Worm (Caenorhabditis elegans) whole organism, L1 larva: ENCODE results near the gene cpt-3.

Experiments used
- C16A3.4 ChIP-seq: fragments of 150-350 bp; optimal IDR thresholded peaks from 2 replicates; lab custom pipeline; 2014; ENCODE audit warnings: missing biosample characterization, missing genetic modification characterization
- aha-1 ChIP-seq: fragments of 150-350 bp; optimal IDR thresholded peaks from 2 replicates; lab custom pipeline; 2014; ENCODE audit warnings: missing biosample characterization, missing genetic modification characterization
- blmp-1 ChIP-seq: fragments of 150-350 bp; optimal IDR thresholded peaks from 2 replicates; lab custom pipeline; 2014; ENCODE audit warnings: missing biosample characterization, missing genetic modification characterization
- ceh-82 ChIP-seq, 3 experiments: fragments of 150-350 bp in 1 of 3; sonication (generic microtip) in 2 of 3; optimal IDR thresholded peaks; 2 replicates each; lab custom pipeline; 2014 to 2017; ENCODE audit warnings: missing biosample characterization in 3 of 3, missing genetic modification characterization in 3 of 3
- ces-1 ChIP-seq: fragments of 150-350 bp; optimal IDR thresholded peaks from 2 replicates; lab custom pipeline; 2014; ENCODE audit warnings: missing biosample characterization, missing genetic modification reagents, missing genetic modification characterization
- dsc-1 ChIP-seq: sonication (generic microtip); optimal IDR thresholded peaks from 2 replicates; lab custom pipeline; 2016; ENCODE audit warnings: mild to moderate bottlenecking, missing genetic modification characterization, missing compliant biosample characterization
- efl-1 ChIP-seq, 4 experiments: fragments of 150-350 bp; optimal IDR thresholded peaks in 3 of 4; peaks in 1 of 4; 1 replicate in 1 of 4; 2 replicates in 3 of 4; lab custom pipeline; 2014; ENCODE audit warnings: missing biosample characterization in 2 of 4, missing genetic modification characterization in 2 of 4, missing genetic modification reagents in 2 of 4
- egl-13 ChIP-seq: sonication (generic microtip); optimal IDR thresholded peaks from 2 replicates; lab custom pipeline; 2016; ENCODE audit warnings: missing genotype, missing genetic modification reagents, missing genetic modification characterization, missing compliant biosample characterization
- egl-27 ChIP-seq, 2 experiments: fragments of 150-350 bp in 1 of 2; sonication (generic microtip); optimal IDR thresholded peaks; 3 replicates each; lab custom pipeline; 2017 to 2018; ENCODE audit warnings: missing biosample characterization in 2 of 2, missing genetic modification characterization in 2 of 2, missing genetic modification reagents in 2 of 2
- elt-2 ChIP-seq: sonication (generic microtip); optimal IDR thresholded peaks from 2 replicates; lab custom pipeline; 2016; ENCODE audit warnings: missing genetic modification characterization, mild to moderate bottlenecking, inconsistent platforms, missing compliant biosample characterization, missing genetic modification reagents
- elt-3 ChIP-seq, 6 experiments: fragments of 150-350 bp in 1 of 6; sonication (generic microtip); optimal IDR thresholded peaks; 2 replicates each; lab custom pipeline; 2017 to 2018; ENCODE audit warnings: missing biosample characterization in 6 of 6, missing genetic modification characterization in 6 of 6, inconsistent platforms in 1 of 6
- fkh-10 ChIP-seq: sonication (generic microtip); optimal IDR thresholded peaks from 2 replicates; lab custom pipeline; 2017; ENCODE audit warnings: missing biosample characterization, missing genetic modification reagents, missing genetic modification characterization
- fkh-4 ChIP-seq: sonication (generic microtip); optimal IDR thresholded peaks from 2 replicates; lab custom pipeline; 2016; ENCODE audit warnings: missing compliant biosample characterization, missing genetic modification characterization, borderline replicate concordance
- fkh-8 ChIP-seq: sonication (generic microtip); optimal IDR thresholded peaks from 2 replicates; lab custom pipeline; 2016; ENCODE audit warnings: mild to moderate bottlenecking, missing genetic modification characterization, missing compliant biosample characterization
- fos-1 ChIP-seq: fragments of 150-350 bp; optimal IDR thresholded peaks from 2 replicates; lab custom pipeline; 2014; ENCODE audit warnings: missing biosample characterization, missing genetic modification characterization
- hlh-17 ChIP-seq: fragments of 200-800 bp; sonication (Bioruptor generic); optimal IDR thresholded peaks from 2 replicates; lab custom pipeline; 2018; ENCODE audit warnings: missing genetic modification characterization, mild to moderate bottlenecking, missing compliant biosample characterization, moderate library complexity, borderline replicate concordance
- hlh-4 ChIP-seq: sonication (generic microtip); optimal IDR thresholded peaks from 2 replicates; lab custom pipeline; 2016; ENCODE audit warnings: mild to moderate bottlenecking, missing genetic modification characterization, missing compliant biosample characterization
- hpl-2 ChIP-seq: fragments of 150-350 bp; optimal IDR thresholded peaks from 2 replicates; lab custom pipeline; 2014; ENCODE audit warnings: missing biosample characterization, missing genetic modification reagents, missing genetic modification characterization
- isw-1 ChIP-seq: fragments of 200-800 bp; sonication (Bioruptor generic); IDR thresholded peaks from 2 replicates; pipeline ENCODE4 v1.3.6; 2022; ENCODE audit warnings: missing genetic modification characterization, missing compliant biosample characterization
- jun-1 ChIP-seq: fragments of 150-350 bp; optimal IDR thresholded peaks from 2 replicates; lab custom pipeline; 2014; ENCODE audit warnings: missing biosample characterization, missing genetic modification reagents, missing genetic modification characterization
- lin-15B ChIP-seq: fragments of 150-350 bp; sonication (generic microtip); optimal IDR thresholded peaks from 3 replicates; lab custom pipeline; 2014; ENCODE audit warnings: missing biosample characterization, missing genetic modification characterization
- lin-35 ChIP-seq, 2 experiments: fragments of 150-350 bp; optimal IDR thresholded peaks; 2 replicates each; lab custom pipeline; 2014; ENCODE audit warnings: missing biosample characterization in 2 of 2, missing genetic modification characterization in 2 of 2, missing genetic modification reagents in 2 of 2
- lin-39 ChIP-seq: fragments of 150-350 bp; optimal IDR thresholded peaks from 2 replicates; lab custom pipeline; 2014; ENCODE audit warnings: missing biosample characterization, missing genetic modification reagents, missing genetic modification characterization
- mab-9 ChIP-seq: fragments of 200-800 bp; sonication (Bioruptor generic); IDR thresholded peaks from 2 replicates; pipeline ENCODE4 v1.3.6; 2022; ENCODE audit warnings: missing genetic modification reagents, missing genetic modification characterization, missing compliant biosample characterization
- mef-2 ChIP-seq: fragments of 150-350 bp; optimal IDR thresholded peaks from 2 replicates; lab custom pipeline; 2014; ENCODE audit warnings: missing biosample characterization, missing genetic modification characterization
- mep-1 ChIP-seq: fragments of 150-350 bp; optimal IDR thresholded peaks from 2 replicates; lab custom pipeline; 2014; ENCODE audit warnings: missing biosample characterization, missing genetic modification characterization
- nhr-19 ChIP-seq: fragments of 200-800 bp; sonication (Bioruptor generic); conservative IDR thresholded peaks from 2 replicates; pipeline ENCODE4 v1.3.6; 2022; ENCODE audit warnings: missing genetic modification characterization, missing compliant biosample characterization
- nhr-20 ChIP-seq: sonication (generic microtip); optimal IDR thresholded peaks from 2 replicates; lab custom pipeline; 2016; ENCODE audit warnings: mild to moderate bottlenecking, missing genetic modification characterization, missing compliant biosample characterization
- nhr-237 ChIP-seq: fragments of 150-350 bp; optimal IDR thresholded peaks from 2 replicates; lab custom pipeline; 2014; ENCODE audit warnings: missing biosample characterization, missing genetic modification characterization
- nhr-28 ChIP-seq: fragments of 150-350 bp; optimal IDR thresholded peaks from 2 replicates; lab custom pipeline; 2014; ENCODE audit warnings: missing biosample characterization, missing genetic modification characterization
- nhr-71 ChIP-seq: sonication (generic microtip); optimal IDR thresholded peaks from 2 replicates; lab custom pipeline; 2016; ENCODE audit warnings: mild to moderate bottlenecking, missing genetic modification characterization, moderate library complexity, missing compliant biosample characterization
- nhr-76 ChIP-seq: sonication (generic microtip); optimal IDR thresholded peaks from 2 replicates; lab custom pipeline; 2017; ENCODE audit warnings: missing biosample characterization, missing genetic modification characterization
- nhr-77 ChIP-seq: fragments of 150-350 bp; optimal IDR thresholded peaks from 2 replicates; lab custom pipeline; 2014; ENCODE audit warnings: missing biosample characterization, missing genetic modification characterization
- nhr-85 ChIP-seq: sonication (generic microtip); peaks from one replicate; lab custom pipeline; 2016; ENCODE audit warnings: missing genetic modification characterization, inconsistent platforms, missing compliant biosample characterization
- nhr-90 ChIP-seq: sonication (generic microtip); optimal IDR thresholded peaks from 2 replicates; lab custom pipeline; 2016; ENCODE audit warnings: mild to moderate bottlenecking, missing genetic modification characterization, missing compliant biosample characterization; ENCODE audit not compliant: poor library complexity
- snu-23 ChIP-seq: sonication (generic microtip); optimal IDR thresholded peaks from 2 replicates; lab custom pipeline; 2016; ENCODE audit warnings: missing genetic modification characterization, missing compliant biosample characterization
- swsn-7 ChIP-seq: sonication (generic microtip); optimal IDR thresholded peaks from 2 replicates; lab custom pipeline; 2016; ENCODE audit warnings: missing genetic modification characterization, missing compliant biosample characterization
- tbx-2 ChIP-seq: sonication (generic microtip); optimal IDR thresholded peaks from 2 replicates; lab custom pipeline; 2016; ENCODE audit warnings: missing genetic modification characterization, missing compliant biosample characterization
- tlp-1 ChIP-seq: fragments of 150-350 bp; optimal IDR thresholded peaks from 2 replicates; lab custom pipeline; 2014; ENCODE audit warnings: missing biosample characterization, missing genetic modification characterization
- unc-30 ChIP-seq: sonication (generic microtip); optimal IDR thresholded peaks from 2 replicates; lab custom pipeline; 2017; ENCODE audit warnings: missing biosample characterization, missing genetic modification characterization
- unc-62 ChIP-seq: fragments of 150-350 bp; optimal IDR thresholded peaks from 2 replicates; lab custom pipeline; 2014; ENCODE audit warnings: missing biosample characterization, missing genetic modification reagents, missing genetic modification characterization
- vab-15 ChIP-seq: sonication (generic microtip); optimal IDR thresholded peaks from 2 replicates; lab custom pipeline; 2017; ENCODE audit warnings: missing genotype, mild to moderate bottlenecking, missing genetic modification characterization, missing compliant biosample characterization
- ztf-11 ChIP-seq, 2 experiments: sonication (generic microtip); optimal IDR thresholded peaks; 2 replicates each; lab custom pipeline; 2016 to 2017; ENCODE audit warnings: missing genetic modification characterization in 2 of 2, missing biosample characterization in 1 of 2, missing compliant biosample characterization in 1 of 2
- ztf-4 ChIP-seq: fragments of 150-350 bp; optimal IDR thresholded peaks from 2 replicates; lab custom pipeline; 2014; ENCODE audit warnings: missing biosample characterization, missing genetic modification characterization

cpt-3 gene

ce11 chrIII:2091367-2091766, 8.7 kb downstream of the cpt-3 start:
- TF ChIP-seq swsn-7 (tag; lab: Kevin White, UChicago): no peak
- peak in 1 of 2 experiments; percentile 9 for TF ChIP-seq lin-35 (GFP tag; optimal IDR thresholded peaks at IDR 0.05; lab: Kevin White, UChicago)
- TF ChIP-seq, all 84 proteins: peak for 1

- no peak for TF ChIP-seq nhr-20 (tag; lab: Kevin White, UChicago)
- no peak for TF ChIP-seq nhr-237 (tag; lab: Kevin White, UChicago)
- no peak for TF ChIP-seq tlp-1 (tag; lab: Kevin White, UChicago)
- TF ChIP-seq lin-15B: no peak
- TF ChIP-seq mep-1: no peak
- TF ChIP-seq lin-39 (tag; lab: Kevin White, UChicago): no peak
- TF ChIP-seq elt-3 (tag; optimal IDR thresholded peaks at IDR 0.05; lab: Kevin White, UChicago): no peak
- TF ChIP-seq unc-30: no peak
- TF ChIP-seq hlh-4 (tag; lab: Kevin White, UChicago): no peak
- no peak for TF ChIP-seq nhr-90 (tag; lab: Kevin White, UChicago)
- no peak for TF ChIP-seq ces-1 (GFP tag; lab: Kevin White, UChicago)
- TF ChIP-seq ztf-11 (tag; optimal IDR thresholded peaks at IDR 0.05; lab: Kevin White, UChicago): no peak
- no peak for TF ChIP-seq mef-2 (tag; lab: Kevin White, UChicago)
- no peak for TF ChIP-seq fkh-10
These were observed 9.8 kb downstream of the cpt-3 start, which contains the start of gene Y48G9A.9 for ce11 chrIII:2092409-2092808. Gene Y48G9A.9, plus strand, starts transcription at chrIII:2092709.

- TF ChIP-seq C16A3.4 (tag; lab: Kevin White, UChicago) (no peak), aha-1 (tag; lab: Kevin White, UChicago) (no peak), nhr-85 (tag; lab: Kevin White, UChicago) (no peak), fkh-4 (tag; lab: Kevin White, UChicago) (no peak), blmp-1 (tag; lab: Kevin White, UChicago) (no peak), tlp-1 (tag; lab: Kevin White, UChicago) (no peak), vab-15 (tag; lab: Kevin White, UChicago) (no peak), isw-1 (GFP tag; lab: Robert Waterston, UW) (no peak), nhr-77 (tag; lab: Kevin White, UChicago) (no peak), nhr-28 (tag; lab: Kevin White, UChicago) (no peak), fkh-10 (no peak), nhr-76 (tag; lab: Kevin White, UChicago) (no peak)
These were observed 15.6 kb downstream of the cpt-3 start for ce11 chrIII:2098185-2098584.

ce11 chrIII:2099808-2100366, 17.3 kb downstream of the cpt-3 start:
- TF ChIP-seq nhr-71 (no peak), ceh-82 (tag; optimal IDR thresholded peaks at IDR 0.05; lab: Kevin White, UChicago) (no peak), elt-2 (tag; lab: Kevin White, UChicago) (peak; percentile 19), snu-23 (GFP tag; lab: Kevin White, UChicago) (no peak), egl-13 (tag; lab: Kevin White, UChicago) (no peak), efl-1 (optimal IDR thresholded peaks at IDR 0.05; lab: Kevin White, UChicago) (no peak), efl-1 (GFP tag; optimal IDR thresholded peaks at IDR 0.05 in 1 of 2; lab: Kevin White, UChicago) (peak in 1 of 2 experiments; percentile 22), jun-1 (tag; lab: Kevin White, UChicago) (peak; percentile 6), fkh-8 (tag; lab: Kevin White, UChicago) (no peak), nhr-20 (tag; lab: Kevin White, UChicago) (no peak), ztf-4 (tag; lab: Kevin White, UChicago) (no peak)

- TF ChIP-seq fkh-4 (tag; lab: Kevin White, UChicago) (no peak), tbx-2 (tag; lab: Kevin White, UChicago) (peak; percentile 79), snu-23 (GFP tag; lab: Kevin White, UChicago) (peak; percentile 85), nhr-19 (GFP tag; lab: Robert Waterston, UW) (peak; percentile 67), ceh-82 (tag; optimal IDR thresholded peaks at IDR 0.05; lab: Kevin White, UChicago) (peak; percentile 56 to 74 (median 60)), mab-9 (GFP tag; lab: Robert Waterston, UW) (peak; percentile 74), fos-1 (tag; lab: Kevin White, UChicago) (peak; percentile 10), aha-1 (tag; lab: Kevin White, UChicago) (no peak), hlh-17 (GFP tag; lab: Kevin White, UChicago) (no peak), unc-62 (no peak), hpl-2 (no peak), dsc-1 (tag; lab: Kevin White, UChicago) (peak; percentile 59), nhr-71 (peak; percentile 92), egl-27 (tag; optimal IDR thresholded peaks at IDR 0.05; lab: Kevin White, UChicago) (peak in 1 of 2 experiments; percentile 53)
These were observed 18.2 kb downstream of the cpt-3 start for ce11 chrIII:2100842-2101241.
